Fruit fly (Drosophila melanogaster) whole organism, embryonic: ENCODE results near the gene Vps2.

Experiments
- Aef1 ChIP-seq: fragments of 200-800 bp; sonication (Bioruptor generic); IDR thresholded peaks from 3 replicates; pipeline ENCODE4 v1.3.6; 2022; ENCODE audit warnings: missing biosample characterization, missing genetic modification characterization
- CG10274 ChIP-seq: fragments of 200-800 bp; sonication (Bioruptor generic); optimal IDR thresholded peaks from 3 replicates; lab custom pipeline; 2017; ENCODE audit warnings: missing biosample characterization, mild to moderate bottlenecking, missing genetic modification characterization
- CG12236 ChIP-seq: fragments of 200-800 bp; sonication (Bioruptor generic); optimal IDR thresholded peaks from 2 replicates; lab custom pipeline; 2016; ENCODE audit warnings: missing biosample characterization, missing genetic modification characterization
- CG12391 ChIP-seq: fragments of 200-800 bp; sonication (Bioruptor generic); optimal IDR thresholded peaks from 3 replicates; lab custom pipeline; 2018; ENCODE audit warnings: missing biosample characterization, mild to moderate bottlenecking, missing genetic modification characterization, moderate library complexity
- CG15073 ChIP-seq: fragments of 200-800 bp; sonication (Bioruptor generic); optimal IDR thresholded peaks from 2 replicates; lab custom pipeline; 2016; ENCODE audit warnings: missing biosample characterization, missing genetic modification characterization
- CG18262 ChIP-seq: fragments of 200-800 bp; optimal IDR thresholded peaks from 3 replicates; lab custom pipeline; 2019; ENCODE audit warnings: missing biosample characterization, mild to moderate bottlenecking, missing genetic modification characterization, moderate library complexity
- CG2129 ChIP-seq: fragments of 200-800 bp; sonication (Bioruptor generic); IDR thresholded peaks from 2 replicates; pipeline ENCODE4 v1.3.6; 2022; ENCODE audit warnings: missing biosample characterization, missing genetic modification characterization; ENCODE audit not compliant: partially characterized antibody
- CG2678 ChIP-seq: fragments of 200-800 bp; sonication (Bioruptor generic); optimal IDR thresholded peaks from 3 replicates; lab custom pipeline; 2019; ENCODE audit warnings: missing biosample characterization, mild to moderate bottlenecking, missing genetic modification characterization, moderate library complexity
- CG2875 ChIP-seq: fragments of 200-800 bp; sonication (Bioruptor generic); optimal IDR thresholded peaks from 2 replicates; lab custom pipeline; 2017; ENCODE audit warnings: missing biosample characterization, mild to moderate bottlenecking, missing genetic modification characterization, missing genetic modification reagents
- CG3163 ChIP-seq: fragments of 200-800 bp; sonication (Bioruptor generic); optimal IDR thresholded peaks from 3 replicates; lab custom pipeline; 2016; ENCODE audit warnings: missing biosample characterization, missing genetic modification characterization
- CG33213 ChIP-seq: fragments of 200-800 bp; sonication (Bioruptor generic); optimal IDR thresholded peaks from 3 replicates; lab custom pipeline; 2016; ENCODE audit warnings: missing biosample characterization, missing genetic modification characterization
- CG4404 ChIP-seq: fragments of 200-800 bp; sonication (Bioruptor generic); IDR thresholded peaks from 2 replicates; pipeline ENCODE4 v1.3.6; 2022; ENCODE audit warnings: missing biosample characterization, missing genetic modification characterization
- CG4820 ChIP-seq: fragments of 200-800 bp; sonication (Bioruptor generic); optimal IDR thresholded peaks from 3 replicates; lab custom pipeline; 2016; ENCODE audit warnings: missing biosample characterization, missing genetic modification characterization
- CG6272 ChIP-seq: fragments of 200-800 bp; sonication (Bioruptor generic); IDR thresholded peaks from 2 replicates; pipeline ENCODE4 v1.3.6; 2022; ENCODE audit warnings: missing biosample characterization, missing genetic modification characterization
- CG7786 ChIP-seq: fragments of 200-800 bp; sonication (Bioruptor generic); optimal IDR thresholded peaks from 2 replicates; lab custom pipeline; 2016; ENCODE audit warnings: missing biosample characterization, missing genetic modification characterization
- CG8089 ChIP-seq: fragments of 200-800 bp; sonication (Bioruptor generic); optimal IDR thresholded peaks from 3 replicates; lab custom pipeline; 2016; ENCODE audit warnings: missing biosample characterization, missing genetic modification characterization
- CG8290 ChIP-seq, 3 experiments: fragments of 200-800 bp; sonication (Bioruptor generic); optimal IDR thresholded peaks; 2 replicates each; lab custom pipeline; 2016 to 2019; ENCODE audit warnings: missing biosample characterization in 3 of 3, missing genetic modification characterization in 3 of 3, mild to moderate bottlenecking in 2 of 3, moderate library complexity in 1 of 3
- CG8765 ChIP-seq: fragments of 200-800 bp; sonication (Bioruptor generic); IDR thresholded peaks from 2 replicates; pipeline ENCODE4 v1.3.6; 2022; ENCODE audit warnings: missing biosample characterization, missing genetic modification characterization
- CG9727 ChIP-seq: fragments of 200-800 bp; sonication (Bioruptor generic); optimal IDR thresholded peaks from 3 replicates; lab custom pipeline; 2017; ENCODE audit warnings: missing biosample characterization, mild to moderate bottlenecking, missing genetic modification characterization
- Chrac-16 ChIP-seq: fragments of 200-800 bp; sonication (Bioruptor generic); optimal IDR thresholded peaks from 3 replicates; lab custom pipeline; 2016; ENCODE audit warnings: missing biosample characterization, missing genetic modification characterization
- D19A ChIP-seq: fragments of 200-800 bp; optimal IDR thresholded peaks from 3 replicates; lab custom pipeline; 2019; ENCODE audit warnings: missing biosample characterization, mild to moderate bottlenecking, missing genetic modification characterization, moderate library complexity
- Dad ChIP-seq: fragments of 200-800 bp; sonication (Bioruptor generic); optimal IDR thresholded peaks from 3 replicates; lab custom pipeline; 2016; ENCODE audit warnings: missing biosample characterization, missing genetic modification characterization
- Eip74EF ChIP-seq, 2 experiments: fragments of 200-800 bp in 1 of 2; fragments of >200 bp in 1 of 2; sonication (Bioruptor generic) in 1 of 2; optimal IDR thresholded peaks; 2 replicates each; lab custom pipeline; 2017 to 2019; ENCODE audit warnings: missing biosample characterization in 2 of 2, missing genetic modification characterization in 2 of 2, mild to moderate bottlenecking in 1 of 2, moderate library complexity in 1 of 2
- Elba2 ChIP-seq: fragments of 200-800 bp; sonication (Bioruptor generic); optimal IDR thresholded peaks from 3 replicates; lab custom pipeline; 2016; ENCODE audit warnings: missing biosample characterization, missing genetic modification characterization
- Ets97D ChIP-seq: fragments of 200-800 bp; sonication (Bioruptor generic); optimal IDR thresholded peaks from 3 replicates; lab custom pipeline; 2016; ENCODE audit warnings: missing biosample characterization, missing genetic modification characterization
- Fer1 ChIP-seq: fragments of 200-800 bp; sonication (Bioruptor generic); optimal IDR thresholded peaks from 2 replicates; lab custom pipeline; 2017; ENCODE audit warnings: missing biosample characterization, mild to moderate bottlenecking, missing genetic modification characterization
- H2.0 ChIP-seq: fragments of 200-800 bp; sonication (Bioruptor generic); IDR thresholded peaks from 2 replicates; pipeline ENCODE4 v1.3.6; 2022; ENCODE audit warnings: missing biosample characterization, missing genetic modification characterization
- HmgZ ChIP-seq: fragments of 200-800 bp; sonication (Bioruptor generic); optimal IDR thresholded peaks from 2 replicates; lab custom pipeline; 2018; ENCODE audit warnings: missing biosample characterization, mild to moderate bottlenecking, missing genetic modification characterization
- Jarid2 ChIP-seq: fragments of 200-800 bp; sonication (Bioruptor generic); optimal IDR thresholded peaks from 3 replicates; lab custom pipeline; 2017; ENCODE audit warnings: mild to moderate bottlenecking, missing biosample characterization, missing genetic modification reagents, missing genetic modification characterization
- bcd ChIP-seq: fragments of 200-800 bp; sonication (Bioruptor generic); optimal IDR thresholded peaks from 2 replicates; lab custom pipeline; 2017; ENCODE audit warnings: missing biosample characterization, mild to moderate bottlenecking, missing genetic modification characterization
- dpn ChIP-seq, 2 experiments: fragments of 200-800 bp; sonication (Bioruptor generic); optimal IDR thresholded peaks; 3 replicates each; lab custom pipeline; 2016; ENCODE audit warnings: missing biosample characterization in 2 of 2, missing genetic modification characterization in 2 of 2
- fd64A ChIP-seq: fragments of 200-800 bp; sonication (Bioruptor generic); optimal IDR thresholded peaks from 3 replicates; lab custom pipeline; 2018; ENCODE audit warnings: missing biosample characterization, mild to moderate bottlenecking, missing genetic modification characterization
- gem ChIP-seq: fragments of 200-800 bp; sonication (Bioruptor generic); optimal IDR thresholded peaks from 2 replicates; lab custom pipeline; 2019; ENCODE audit warnings: missing biosample characterization, mild to moderate bottlenecking, missing genetic modification characterization, moderate library complexity
- gsb-n ChIP-seq: fragments of 200-800 bp; sonication (Bioruptor generic); optimal IDR thresholded peaks from 3 replicates; lab custom pipeline; 2018; ENCODE audit warnings: missing biosample characterization, mild to moderate bottlenecking, missing genetic modification characterization
- kni ChIP-seq: fragments of 200-800 bp; sonication (Bioruptor generic); optimal IDR thresholded peaks from 3 replicates; lab custom pipeline; 2017; ENCODE audit warnings: mild to moderate bottlenecking, missing biosample characterization, missing genetic modification reagents, missing genetic modification characterization
- nmo ChIP-seq: fragments of 200-800 bp; sonication (Bioruptor generic); optimal IDR thresholded peaks from 2 replicates; lab custom pipeline; 2018; ENCODE audit warnings: missing biosample characterization, mild to moderate bottlenecking, missing genetic modification characterization, moderate library complexity
- onecut ChIP-seq: fragments of 200-800 bp; sonication (Bioruptor generic); IDR thresholded peaks from 2 replicates; pipeline ENCODE4 v1.3.6; 2022; ENCODE audit warnings: missing biosample characterization, missing genetic modification characterization
- p53 ChIP-seq: fragments of 200-800 bp; sonication (Bioruptor generic); optimal IDR thresholded peaks from 2 replicates; lab custom pipeline; 2016; ENCODE audit warnings: missing biosample characterization, missing genetic modification characterization
- pb ChIP-seq: fragments of 200-800 bp; sonication (Bioruptor generic); optimal IDR thresholded peaks from 3 replicates; lab custom pipeline; 2016; ENCODE audit warnings: missing biosample characterization, missing genetic modification characterization
- pho ChIP-seq: fragments of 200-800 bp; sonication (Bioruptor generic); optimal IDR thresholded peaks from 2 replicates; lab custom pipeline; 2016; ENCODE audit warnings: missing biosample characterization, missing genetic modification characterization
- pnt ChIP-seq: fragments of 200-800 bp; sonication (Bioruptor generic); optimal IDR thresholded peaks from 3 replicates; lab custom pipeline; 2016; ENCODE audit warnings: missing biosample characterization, missing genetic modification characterization
- rib ChIP-seq: fragments of 200-800 bp; sonication (Bioruptor generic); IDR thresholded peaks from 2 replicates; pipeline ENCODE4 v1.3.6; 2022; ENCODE audit warnings: missing biosample characterization, missing genetic modification characterization
- schlank ChIP-seq: fragments of 200-800 bp; sonication (Bioruptor generic); optimal IDR thresholded peaks from 2 replicates; lab custom pipeline; 2018; ENCODE audit warnings: missing biosample characterization, mild to moderate bottlenecking, missing genetic modification characterization
- trh ChIP-seq: fragments of 200-800 bp; sonication (Bioruptor generic); optimal IDR thresholded peaks from 2 replicates; lab custom pipeline; 2016; ENCODE audit warnings: missing biosample characterization, missing genetic modification characterization
- tx ChIP-seq: fragments of 200-800 bp; sonication (Bioruptor generic); optimal IDR thresholded peaks from 2 replicates; lab custom pipeline; 2016; ENCODE audit warnings: missing biosample characterization, missing genetic modification characterization
- vvl ChIP-seq: fragments of 200-800 bp; sonication (Bioruptor generic); IDR thresholded peaks from 2 replicates; pipeline ENCODE4 v1.3.6; 2022; ENCODE audit warnings: missing biosample characterization, missing genetic modification characterization
- wek ChIP-seq: fragments of 200-800 bp; sonication (Bioruptor generic); optimal IDR thresholded peaks from 3 replicates; lab custom pipeline; 2018; ENCODE audit warnings: missing biosample characterization, mild to moderate bottlenecking, missing genetic modification characterization, moderate library complexity

The Vps2 gene

dm6 chr3R:26007964-26008868 is 44.4 kb upstream of the Vps2 start (continued):
- TF ChIP-seq tx (GFP tag; lab: Kevin White, UChicago), result no peak
- peak; percentile 69 for TF ChIP-seq kni (GFP tag; lab: Kevin White, UChicago)
- TF ChIP-seq Dad (GFP tag; lab: Kevin White, UChicago), result no peak
- TF ChIP-seq CG8765 (GFP tag; lab: Robert Waterston, UW), result no peak
- no peak for TF ChIP-seq wek (GFP tag; lab: Kevin White, UChicago)
- TF ChIP-seq fd64A, result no peak
- TF ChIP-seq rib (GFP tag; lab: Robert Waterston, UW), result peak; percentile 84
- TF ChIP-seq CG18262, result no peak
- TF ChIP-seq H2.0 (GFP tag; lab: Robert Waterston, UW), result no peak
- peak; percentile 69 for TF ChIP-seq CG10274 (GFP tag; lab: Kevin White, UChicago)
- TF ChIP-seq D19A (tag; lab: Kevin White, UChicago), result no peak
- 0 out of 3 replicates have a peak, but pooled peaks have one; percentile 13 for TF ChIP-seq Aef1 (GFP tag; lab: Robert Waterston, UW)
- no peak for TF ChIP-seq CG8290 (GFP tag; optimal IDR thresholded peaks at IDR 0.05; lab: Kevin White, UChicago)
- TF ChIP-seq CG8290 (tag; optimal IDR thresholded peaks at IDR 0.05; lab: Kevin White, UChicago), result peak in 1 of 2 experiments; percentile 38
- no peak for TF ChIP-seq CG4404 (GFP tag; lab: Robert Waterston, UW)
- TF ChIP-seq Jarid2 (GFP tag; lab: Kevin White, UChicago), result no peak
- no peak for TF ChIP-seq CG9727
- TF ChIP-seq pnt (GFP tag; lab: Kevin White, UChicago), result no peak
- TF ChIP-seq pb (GFP tag; lab: Kevin White, UChicago), result no peak
- no peak for TF ChIP-seq CG6272 (GFP tag; lab: Robert Waterston, UW)
- TF ChIP-seq CG2678 (tag; lab: Kevin White, UChicago), result no peak

- TF ChIP-seq vvl (GFP tag; lab: Robert Waterston, UW) (peak; percentile 90), CG8089 (peak; percentile 72), HmgZ (peak; percentile 77), CG3163 (GFP tag; lab: Kevin White, UChicago) (peak; percentile 53), gsb-n (peak; percentile 83), CG2875 (GFP tag; lab: Kevin White, UChicago) (peak; percentile 80), CG4820 (GFP tag; lab: Kevin White, UChicago) (peak; percentile 81), pho (GFP tag; lab: Kevin White, UChicago) (peak; percentile 84), bcd (GFP tag; lab: Kevin White, UChicago) (peak; percentile 88), CG7786 (peak; percentile 84), CG12236 (GFP tag; lab: Kevin White, UChicago) (peak; percentile 66), Elba2 (GFP tag; lab: Kevin White, UChicago) (peak; percentile 8), CG15073 (GFP tag; lab: Kevin White, UChicago) (peak; percentile 63), dpn (GFP tag; optimal IDR thresholded peaks at IDR 0.05; lab: Kevin White, UChicago) (peak; percentile 90 to 91), CG33213 (GFP tag; lab: Kevin White, UChicago) (peak; percentile 80), Ets97D (peak; percentile 37), Eip74EF (GFP tag; optimal IDR thresholded peaks at IDR 0.05; lab: Kevin White, UChicago) (peak in 1 of 2 experiments; percentile 90), trh (GFP tag; lab: Kevin White, UChicago) (peak; percentile 43), CG2129 (GFP tag; lab: Robert Waterston, UW) (no peak), schlank (tag; lab: Kevin White, UChicago) (peak; percentile 48), p53 (GFP tag; lab: Kevin White, UChicago) (peak; percentile 68), CG12391 (tag; lab: Kevin White, UChicago) (peak; percentile 93), nmo (GFP tag; lab: Kevin White, UChicago) (peak; percentile 93), Chrac-16 (GFP tag; lab: Kevin White, UChicago) (peak; percentile 81), Fer1 (GFP tag; lab: Kevin White, UChicago) (peak; percentile 88), onecut (peak; percentile 72), gem (tag; lab: Kevin White, UChicago) (peak; percentile 94)
Measured at dm6 chr3R:26008892-26009539, 43.6 kb upstream of the Vps2 start.
